Fruit fly (Drosophila melanogaster) whole organism, embryonic: ENCODE results near the gene CG17652.
A peak's percentile ranks its signal among the peaks of the same experiment; 100 is the strongest.

Experiments used
- CG10274 ChIP-seq: fragments of 200-800 bp; sonication (Bioruptor generic); optimal IDR thresholded peaks from 3 replicates; lab custom pipeline; 2017; ENCODE audit warnings: missing biosample characterization, mild to moderate bottlenecking, missing genetic modification characterization
- CG10431 ChIP-seq: fragments of 200-800 bp; sonication (Bioruptor generic); optimal IDR thresholded peaks from 3 replicates; lab custom pipeline; 2018; ENCODE audit warnings: missing biosample characterization, mild to moderate bottlenecking, missing genetic modification characterization
- CG11695 ChIP-seq: fragments of 200-800 bp; sonication (Bioruptor generic); IDR thresholded peaks from 3 replicates; pipeline ENCODE4 v1.3.6; 2022; ENCODE audit warnings: missing biosample characterization, missing genetic modification characterization
- CG12659 ChIP-seq: fragments of 200-800 bp; sonication (Bioruptor generic); optimal IDR thresholded peaks from 3 replicates; lab custom pipeline; 2017; ENCODE audit warnings: mild to moderate bottlenecking, missing biosample characterization, missing genetic modification reagents, missing genetic modification characterization
- CG14014 ChIP-seq: fragments of 200-800 bp; sonication (Bioruptor generic); IDR thresholded peaks from 2 replicates; pipeline ENCODE4 v1.3.6; 2022; ENCODE audit warnings: missing biosample characterization, missing genetic modification characterization
- CG14667 ChIP-seq: fragments of 200-800 bp; sonication (Bioruptor generic); IDR thresholded peaks from 2 replicates; pipeline ENCODE4 v1.3.6; 2022; ENCODE audit warnings: missing biosample characterization, missing genetic modification characterization
- CG14860 ChIP-seq: fragments of 200-800 bp; sonication (Bioruptor generic); IDR thresholded peaks from 3 replicates; pipeline ENCODE4 v1.3.6; 2022; ENCODE audit warnings: missing biosample characterization, missing genetic modification characterization; ENCODE audit not compliant: partially characterized antibody
- CG15269 ChIP-seq: fragments of 200-800 bp; sonication (Bioruptor generic); optimal IDR thresholded peaks from 2 replicates; lab custom pipeline; 2018; ENCODE audit warnings: missing biosample characterization, mild to moderate bottlenecking, missing genetic modification characterization, moderate library complexity
- CG16779 ChIP-seq: fragments of 200-800 bp; sonication (Bioruptor generic); IDR thresholded peaks from 2 replicates; pipeline ENCODE4 v1.3.6; 2022; ENCODE audit warnings: missing biosample characterization, missing genetic modification characterization
- CG18011 ChIP-seq: fragments of 200-800 bp; sonication (Bioruptor generic); optimal IDR thresholded peaks from 2 replicates; lab custom pipeline; 2017; ENCODE audit warnings: missing biosample characterization, missing genetic modification characterization, mild to moderate bottlenecking, moderate library complexity, missing genotype
- CG18476 ChIP-seq: fragments of 200-800 bp; sonication (Bioruptor generic); optimal IDR thresholded peaks from 2 replicates; lab custom pipeline; 2016; ENCODE audit warnings: missing biosample characterization, mild to moderate bottlenecking, missing genetic modification characterization
- CG2889 ChIP-seq: fragments of 200-800 bp; sonication (Bioruptor generic); IDR thresholded peaks from 3 replicates; pipeline ENCODE4 v1.3.6; 2022; ENCODE audit warnings: missing biosample characterization, missing genetic modification characterization
- CG30020 ChIP-seq: fragments of 200-800 bp; optimal IDR thresholded peaks from 2 replicates; lab custom pipeline; 2019; ENCODE audit warnings: missing biosample characterization, mild to moderate bottlenecking, missing genetic modification characterization, moderate library complexity
- CG30431 ChIP-seq: fragments of 200-800 bp; sonication (Bioruptor generic); optimal IDR thresholded peaks from 2 replicates; lab custom pipeline; 2017; ENCODE audit warnings: missing biosample characterization, missing genetic modification characterization
- CG31441 ChIP-seq: fragments of 200-800 bp; sonication (Bioruptor generic); IDR thresholded peaks from 2 replicates; pipeline ENCODE4 v1.3.6; 2022; ENCODE audit warnings: missing biosample characterization, missing genetic modification characterization
- CG32772 ChIP-seq: fragments of 200-800 bp; sonication (Bioruptor generic); IDR thresholded peaks from 2 replicates; pipeline ENCODE4 v1.3.6; 2022; ENCODE audit warnings: missing biosample characterization, missing genetic modification characterization
- CG4282 ChIP-seq: fragments of 200-800 bp; sonication (Bioruptor generic); optimal IDR thresholded peaks from 2 replicates; lab custom pipeline; 2016; ENCODE audit warnings: missing biosample characterization, missing genetic modification characterization
- CG4730 ChIP-seq: fragments of 200-800 bp; sonication (Bioruptor generic); IDR thresholded peaks from 2 replicates; pipeline ENCODE4 v1.3.6; 2022; ENCODE audit warnings: missing biosample characterization, missing genetic modification characterization
- CG5180 ChIP-seq: fragments of 200-800 bp; sonication (Bioruptor generic); optimal IDR thresholded peaks from 3 replicates; lab custom pipeline; 2017; ENCODE audit warnings: missing biosample characterization, missing genetic modification characterization, mild to moderate bottlenecking, moderate library complexity, missing genetic modification reagents
- CG6272 ChIP-seq: fragments of 200-800 bp; sonication (Bioruptor generic); IDR thresholded peaks from 2 replicates; pipeline ENCODE4 v1.3.6; 2022; ENCODE audit warnings: missing biosample characterization, missing genetic modification characterization
- D19A ChIP-seq: fragments of 200-800 bp; optimal IDR thresholded peaks from 3 replicates; lab custom pipeline; 2019; ENCODE audit warnings: missing biosample characterization, mild to moderate bottlenecking, missing genetic modification characterization, moderate library complexity
- D19B ChIP-seq: fragments of 200-800 bp; sonication (Bioruptor generic); optimal IDR thresholded peaks from 2 replicates; lab custom pipeline; 2017; ENCODE audit warnings: missing biosample characterization, mild to moderate bottlenecking, missing genetic modification characterization
- Dip3 ChIP-seq: fragments of 200-800 bp; sonication (Bioruptor generic); optimal IDR thresholded peaks from 3 replicates; lab custom pipeline; 2016; ENCODE audit warnings: missing biosample characterization, missing genetic modification characterization
- Doc3 ChIP-seq: fragments of 200-800 bp; sonication (Bioruptor generic); IDR thresholded peaks from 3 replicates; pipeline ENCODE4 v1.3.6; 2022; ENCODE audit warnings: missing biosample characterization, missing genetic modification characterization; ENCODE audit not compliant: partially characterized antibody
- Drgx ChIP-seq: fragments of 200-800 bp; sonication (Bioruptor generic); IDR thresholded peaks from 2 replicates; pipeline ENCODE4 v1.3.6; 2022; ENCODE audit warnings: missing biosample characterization, missing genetic modification characterization
- E2f2 ChIP-seq: fragments of 200-800 bp; sonication (Bioruptor generic); IDR thresholded peaks from 2 replicates; pipeline ENCODE4 v1.3.6; 2022; ENCODE audit warnings: missing biosample characterization, missing genetic modification characterization
- Eip74EF ChIP-seq, 2 experiments: fragments of 200-800 bp in 1 of 2; fragments of >200 bp in 1 of 2; sonication (Bioruptor generic) in 1 of 2; optimal IDR thresholded peaks; 2 replicates each; lab custom pipeline; 2017 to 2019; ENCODE audit warnings: missing biosample characterization in 2 of 2, missing genetic modification characterization in 2 of 2, mild to moderate bottlenecking in 1 of 2, moderate library complexity in 1 of 2
- Ets65A ChIP-seq: fragments of 200-800 bp; sonication (Bioruptor generic); peaks from one replicate; lab custom pipeline; 2016; ENCODE audit warnings: missing biosample characterization, missing genetic modification characterization
- Ets97D ChIP-seq: fragments of 200-800 bp; sonication (Bioruptor generic); optimal IDR thresholded peaks from 3 replicates; lab custom pipeline; 2016; ENCODE audit warnings: missing biosample characterization, missing genetic modification characterization
- Mad ChIP-seq: fragments of 200-800 bp; sonication (Bioruptor generic); optimal IDR thresholded peaks from 2 replicates; lab custom pipeline; 2016; ENCODE audit warnings: missing biosample characterization, missing genetic modification characterization
- Sox102F ChIP-seq: fragments of 200-800 bp; sonication (Bioruptor generic); optimal IDR thresholded peaks from 2 replicates; lab custom pipeline; 2018; ENCODE audit warnings: missing biosample characterization, mild to moderate bottlenecking, missing genetic modification characterization, moderate library complexity
- Sry-β ChIP-seq: fragments of 200-800 bp; sonication (Bioruptor generic); optimal IDR thresholded peaks from 2 replicates; lab custom pipeline; 2018; ENCODE audit warnings: missing biosample characterization, mild to moderate bottlenecking, missing genetic modification characterization, moderate library complexity
- Ssrp ChIP-seq: fragments of 200-800 bp; sonication (Bioruptor generic); optimal IDR thresholded peaks from 2 replicates; lab custom pipeline; 2018; ENCODE audit warnings: missing biosample characterization, mild to moderate bottlenecking, missing genetic modification characterization, moderate library complexity
- Usf ChIP-seq: fragments of 200-800 bp; sonication (Bioruptor generic); optimal IDR thresholded peaks from 2 replicates; lab custom pipeline; 2017; ENCODE audit warnings: missing genotype, missing biosample characterization, missing genetic modification characterization
- YL-1 ChIP-seq: fragments of 200-800 bp; sonication (Bioruptor generic); optimal IDR thresholded peaks from 3 replicates; lab custom pipeline; 2017; ENCODE audit warnings: missing biosample characterization, mild to moderate bottlenecking, missing genetic modification characterization
- amos ChIP-seq: fragments of 200-800 bp; sonication (Bioruptor generic); IDR thresholded peaks from 2 replicates; pipeline ENCODE4 v1.3.6; 2022; ENCODE audit warnings: missing biosample characterization, missing genetic modification characterization; ENCODE audit not compliant: partially characterized antibody
- cad ChIP-seq: fragments of >200 bp; optimal IDR thresholded peaks from 2 replicates; lab custom pipeline; 2017; ENCODE audit warnings: missing biosample characterization, missing genetic modification characterization
- chif ChIP-seq, 2 experiments: fragments of 200-800 bp; sonication (Bioruptor generic); optimal IDR thresholded peaks; 3 replicates each; lab custom pipeline; 2016; ENCODE audit warnings: missing biosample characterization in 2 of 2, missing genetic modification characterization in 2 of 2
- da ChIP-seq: fragments of 200-800 bp; sonication (Bioruptor generic); optimal IDR thresholded peaks from 2 replicates; lab custom pipeline; 2016; ENCODE audit warnings: missing biosample characterization, missing genetic modification characterization
- exex ChIP-seq: fragments of 200-800 bp; sonication (Bioruptor generic); optimal IDR thresholded peaks from 4 replicates; lab custom pipeline; 2018; ENCODE audit warnings: missing biosample characterization, mild to moderate bottlenecking, missing genetic modification characterization, moderate library complexity
- gcm2 ChIP-seq: fragments of 200-800 bp; sonication (Bioruptor generic); optimal IDR thresholded peaks from 2 replicates; lab custom pipeline; 2016; ENCODE audit warnings: missing biosample characterization, missing genetic modification characterization
- h ChIP-seq: fragments of >200 bp; optimal IDR thresholded peaks from 2 replicates; lab custom pipeline; 2017
- hkb ChIP-seq, 2 experiments: fragments of 200-800 bp in 1 of 2; fragments of >200 bp in 1 of 2; sonication (Bioruptor generic) in 1 of 2; IDR thresholded peaks in 1 of 2; optimal IDR thresholded peaks in 1 of 2; 2 replicates each; pipeline versions ENCODE4 v1.3.6 to Lab custom; 2017 to 2022; ENCODE audit warnings: missing biosample characterization in 1 of 2, missing genetic modification characterization in 1 of 2
- insv ChIP-seq, 2 experiments: fragments of 200-800 bp; sonication (Bioruptor generic); optimal IDR thresholded peaks; 3 replicates each; lab custom pipeline; 2016 to 2018; ENCODE audit warnings: missing biosample characterization in 2 of 2, missing genetic modification characterization in 2 of 2
- jigr1 ChIP-seq: fragments of 200-800 bp; sonication (Bioruptor generic); IDR thresholded peaks from 3 replicates; pipeline ENCODE4 v1.3.6; 2022; ENCODE audit warnings: missing biosample characterization, missing genetic modification characterization
- lilli ChIP-seq: fragments of 200-800 bp; sonication (Bioruptor generic); optimal IDR thresholded peaks from 3 replicates; lab custom pipeline; 2016; ENCODE audit warnings: missing biosample characterization, missing genetic modification characterization
- pho ChIP-seq: fragments of 200-800 bp; sonication (Bioruptor generic); optimal IDR thresholded peaks from 2 replicates; lab custom pipeline; 2016; ENCODE audit warnings: missing biosample characterization, missing genetic modification characterization
- repo ChIP-seq: fragments of 200-800 bp; sonication (Bioruptor generic); optimal IDR thresholded peaks from 2 replicates; lab custom pipeline; 2016; ENCODE audit warnings: missing biosample characterization, missing genetic modification characterization
- sens ChIP-seq: fragments of 200-800 bp; sonication (Bioruptor generic); peaks from one replicate; lab custom pipeline; 2016; ENCODE audit warnings: missing biosample characterization, missing genetic modification characterization
- sisA ChIP-seq: fragments of 200-800 bp; sonication (Bioruptor generic); IDR thresholded peaks from 2 replicates; pipeline ENCODE4 v1.3.6; 2022; ENCODE audit warnings: missing biosample characterization, missing genetic modification characterization
- so ChIP-seq: fragments of 200-800 bp; sonication (Bioruptor generic); IDR thresholded peaks from 3 replicates; pipeline ENCODE4 v1.3.6; 2022; ENCODE audit warnings: missing biosample characterization, missing genetic modification characterization

The CG17652 gene

dm6 chr2L:1723937-1724591, 8.1 kb downstream of the CG17652 start, which contains the start of gene Rim2 (continued):
- TF ChIP-seq exex (tag; lab: Kevin White, UChicago) (peak; percentile 25), CG4282 (peak; percentile 2), CG30020 (no peak), hkb (optimal IDR thresholded peaks at IDR 0.05; lab: Kevin White, UChicago) (peak; percentile 39), hkb (GFP tag; IDR thresholded peaks at IDR 0.05; lab: Robert Waterston, UW) (no peak), Sry-β (no peak), Usf (GFP tag; lab: Kevin White, UChicago) (no peak), chif (GFP tag; optimal IDR thresholded peaks at IDR 0.05; lab: Kevin White, UChicago) (no peak), Ets97D (GFP tag; lab: Kevin White, UChicago) (peak; percentile 84), Sox102F (GFP tag; lab: Kevin White, UChicago) (no peak), CG2889 (no peak), E2f2 (GFP tag; lab: Robert Waterston, UW) (peak; percentile 84), Eip74EF (GFP tag; optimal IDR thresholded peaks at IDR 0.05; lab: Kevin White, UChicago) (no peak), pho (GFP tag; lab: Kevin White, UChicago) (peak; percentile 25), gcm2 (GFP tag; lab: Kevin White, UChicago) (no peak), CG10431 (no peak), CG14014 (GFP tag; lab: Robert Waterston, UW) (no peak), CG31441 (GFP tag; lab: Robert Waterston, UW) (no peak), D19B (GFP tag; lab: Kevin White, UChicago) (no peak), CG5180 (GFP tag; lab: Kevin White, UChicago) (no peak), so (GFP tag; lab: Robert Waterston, UW) (peak; percentile 13; the same call in 1 of the 3 replicates), CG10274 (no peak), CG4730 (GFP tag; lab: Robert Waterston, UW) (no peak), CG14860 (GFP tag; lab: Robert Waterston, UW) (no peak), repo (no peak), sens (peak; percentile 73), Ssrp (no peak), D19A (tag; lab: Kevin White, UChicago) (no peak), h (lab: Kevin White, UChicago) (no peak), CG15269 (tag; lab: Kevin White, UChicago) (no peak), CG11695 (GFP tag; lab: Robert Waterston, UW) (no peak; the same call in 2 of the 3 replicates), CG32772 (GFP tag; lab: Robert Waterston, UW) (no peak), lilli (peak; percentile 12), CG12659 (GFP tag; lab: Kevin White, UChicago) (peak; percentile 72), amos (GFP tag; lab: Robert Waterston, UW) (peak; percentile 51; the same call in 1 of the 2 replicates), CG14667 (no peak), Mad (GFP tag; lab: Kevin White, UChicago) (no peak), da (GFP tag; lab: Kevin White, UChicago) (no peak), Dip3 (peak; percentile 23), CG30431 (no peak), Drgx (GFP tag; lab: Robert Waterston, UW) (no peak; the same call in 1 of the 2 replicates), CG18011 (no peak), jigr1 (GFP tag; lab: Robert Waterston, UW) (no peak), sisA (GFP tag; lab: Robert Waterston, UW) (no peak), cad (GFP tag; lab: Kevin White, UChicago) (no peak), Ets65A (no peak), CG18476 (GFP tag; lab: Kevin White, UChicago) (no peak), CG16779 (no peak), CG6272 (GFP tag; lab: Robert Waterston, UW) (no peak), YL-1 (peak; percentile 35), Doc3 (GFP tag; lab: Robert Waterston, UW) (no peak), insv (GFP tag; optimal IDR thresholded peaks at IDR 0.05; lab: Kevin White, UChicago) (no peak)
